Worm (Caenorhabditis elegans) whole organism, L1 larva: ENCODE data around the gene zhit-1.
A peak's percentile ranks its signal among the peaks of the same experiment; 100 is the strongest.
"Not testable (repeated sequence)": the region's sequence is repeated elsewhere in the genome, so short reads cannot be mapped to it uniquely, and the experiment has no call there.

Source experiments
- C16A3.4 ChIP-seq: fragments of 150-350 bp; optimal IDR thresholded peaks from 2 replicates; lab custom pipeline; 2014; ENCODE audit warnings: missing biosample characterization, missing genetic modification characterization
- F16B12.6 ChIP-seq: fragments of 150-350 bp; optimal IDR thresholded peaks from 2 replicates; lab custom pipeline; 2014; ENCODE audit warnings: missing biosample characterization, missing genetic modification characterization
- Y116A8C.19 ChIP-seq: sonication (generic microtip); optimal IDR thresholded peaks from 2 replicates; lab custom pipeline; 2016; ENCODE audit warnings: missing compliant biosample characterization, missing genetic modification characterization, borderline replicate concordance
- alr-1 ChIP-seq: fragments of 200-800 bp; sonication (Bioruptor generic); optimal IDR thresholded peaks from 2 replicates; lab custom pipeline; 2018; ENCODE audit warnings: borderline replicate concordance, mild to moderate bottlenecking, missing genetic modification characterization, missing compliant biosample characterization
- aly-2 ChIP-seq: fragments of 150-350 bp; optimal IDR thresholded peaks from 2 replicates; lab custom pipeline; 2014; ENCODE audit warnings: missing biosample characterization, missing genetic modification characterization
- blmp-1 ChIP-seq: fragments of 150-350 bp; optimal IDR thresholded peaks from 2 replicates; lab custom pipeline; 2014; ENCODE audit warnings: missing biosample characterization, missing genetic modification characterization
- ceh-82 ChIP-seq, 3 experiments: fragments of 150-350 bp in 1 of 3; sonication (generic microtip) in 2 of 3; optimal IDR thresholded peaks; 2 replicates each; lab custom pipeline; 2014 to 2017; ENCODE audit warnings: missing biosample characterization in 3 of 3, missing genetic modification characterization in 3 of 3
- dpl-1 ChIP-seq, 3 experiments: fragments of 150-350 bp in 2 of 3; sonication (generic microtip) in 1 of 3; optimal IDR thresholded peaks; 2 replicates each; lab custom pipeline; 2014 to 2017; ENCODE audit warnings: missing biosample characterization in 3 of 3, missing genetic modification characterization in 3 of 3, missing genetic modification reagents in 3 of 3
- dsc-1 ChIP-seq: sonication (generic microtip); optimal IDR thresholded peaks from 2 replicates; lab custom pipeline; 2016; ENCODE audit warnings: mild to moderate bottlenecking, missing genetic modification characterization, missing compliant biosample characterization
- efl-1 ChIP-seq, 4 experiments: fragments of 150-350 bp; optimal IDR thresholded peaks in 3 of 4; peaks in 1 of 4; 1 replicate in 1 of 4; 2 replicates in 3 of 4; lab custom pipeline; 2014; ENCODE audit warnings: missing biosample characterization in 2 of 4, missing genetic modification characterization in 2 of 4, missing genetic modification reagents in 2 of 4
- elt-3 ChIP-seq, 6 experiments: fragments of 150-350 bp in 1 of 6; sonication (generic microtip); optimal IDR thresholded peaks; 2 replicates each; lab custom pipeline; 2017 to 2018; ENCODE audit warnings: missing biosample characterization in 6 of 6, missing genetic modification characterization in 6 of 6, inconsistent platforms in 1 of 6
- fkh-10 ChIP-seq: sonication (generic microtip); optimal IDR thresholded peaks from 2 replicates; lab custom pipeline; 2017; ENCODE audit warnings: missing biosample characterization, missing genetic modification reagents, missing genetic modification characterization
- irx-1 ChIP-seq: sonication (generic microtip); optimal IDR thresholded peaks from 2 replicates; lab custom pipeline; 2016; ENCODE audit warnings: missing genetic modification characterization, missing compliant biosample characterization
- isw-1 ChIP-seq: fragments of 200-800 bp; sonication (Bioruptor generic); IDR thresholded peaks from 2 replicates; pipeline ENCODE4 v1.3.6; 2022; ENCODE audit warnings: missing genetic modification characterization, missing compliant biosample characterization
- lin-13 ChIP-seq: fragments of 150-350 bp; optimal IDR thresholded peaks from 2 replicates; lab custom pipeline; 2014; ENCODE audit warnings: missing biosample characterization, missing genetic modification reagents, missing genetic modification characterization
- lin-15B ChIP-seq: fragments of 150-350 bp; sonication (generic microtip); optimal IDR thresholded peaks from 3 replicates; lab custom pipeline; 2014; ENCODE audit warnings: missing biosample characterization, missing genetic modification characterization
- lin-35 ChIP-seq, 2 experiments: fragments of 150-350 bp; optimal IDR thresholded peaks; 2 replicates each; lab custom pipeline; 2014; ENCODE audit warnings: missing biosample characterization in 2 of 2, missing genetic modification characterization in 2 of 2, missing genetic modification reagents in 2 of 2
- lsy-2 ChIP-seq, 2 experiments: fragments of 150-350 bp; optimal IDR thresholded peaks; 2 replicates each; lab custom pipeline; 2014; ENCODE audit warnings: missing biosample characterization in 2 of 2, missing genetic modification characterization in 2 of 2
- mep-1 ChIP-seq: fragments of 150-350 bp; optimal IDR thresholded peaks from 2 replicates; lab custom pipeline; 2014; ENCODE audit warnings: missing biosample characterization, missing genetic modification characterization
- nhr-12 ChIP-seq: sonication (generic microtip); optimal IDR thresholded peaks from 2 replicates; lab custom pipeline; 2017; ENCODE audit warnings: missing biosample characterization, missing genetic modification characterization
- nhr-19 ChIP-seq: fragments of 200-800 bp; sonication (Bioruptor generic); conservative IDR thresholded peaks from 2 replicates; pipeline ENCODE4 v1.3.6; 2022; ENCODE audit warnings: missing genetic modification characterization, missing compliant biosample characterization
- nhr-20 ChIP-seq: sonication (generic microtip); optimal IDR thresholded peaks from 2 replicates; lab custom pipeline; 2016; ENCODE audit warnings: mild to moderate bottlenecking, missing genetic modification characterization, missing compliant biosample characterization
- nhr-47 ChIP-seq: sonication (generic microtip); optimal IDR thresholded peaks from 2 replicates; lab custom pipeline; 2016; ENCODE audit warnings: mild to moderate bottlenecking, missing genetic modification characterization, moderate library complexity, missing compliant biosample characterization
- nhr-71 ChIP-seq: sonication (generic microtip); optimal IDR thresholded peaks from 2 replicates; lab custom pipeline; 2016; ENCODE audit warnings: mild to moderate bottlenecking, missing genetic modification characterization, moderate library complexity, missing compliant biosample characterization
- nhr-84 ChIP-seq: sonication (generic microtip); optimal IDR thresholded peaks from 2 replicates; lab custom pipeline; 2017; ENCODE audit warnings: missing biosample characterization, missing genetic modification characterization
- nhr-85 ChIP-seq: sonication (generic microtip); peaks from one replicate; lab custom pipeline; 2016; ENCODE audit warnings: missing genetic modification characterization, inconsistent platforms, missing compliant biosample characterization
- nhr-90 ChIP-seq: sonication (generic microtip); optimal IDR thresholded peaks from 2 replicates; lab custom pipeline; 2016; ENCODE audit warnings: mild to moderate bottlenecking, missing genetic modification characterization, missing compliant biosample characterization; ENCODE audit not compliant: poor library complexity
- pqm-1 ChIP-seq: sonication (generic microtip); optimal IDR thresholded peaks from 3 replicates; lab custom pipeline; 2017; ENCODE audit warnings: missing biosample characterization, missing genetic modification characterization
- rnt-1 ChIP-seq: sonication (generic microtip); optimal IDR thresholded peaks from 2 replicates; lab custom pipeline; 2016; ENCODE audit warnings: mild to moderate bottlenecking, missing genetic modification characterization, moderate library complexity, missing compliant biosample characterization
- skn-1 ChIP-seq: fragments of 150-350 bp; optimal IDR thresholded peaks from 2 replicates; lab custom pipeline; 2014; ENCODE audit warnings: missing biosample characterization, missing genetic modification characterization
- snpc-4 ChIP-seq: fragments of 150-350 bp; optimal IDR thresholded peaks from 2 replicates; lab custom pipeline; 2014; ENCODE audit warnings: missing biosample characterization, missing genetic modification characterization
- snu-23 ChIP-seq: sonication (generic microtip); optimal IDR thresholded peaks from 2 replicates; lab custom pipeline; 2016; ENCODE audit warnings: missing genetic modification characterization, missing compliant biosample characterization
- unc-130 ChIP-seq: fragments of 150-350 bp; optimal IDR thresholded peaks from 2 replicates; lab custom pipeline; 2017; ENCODE audit warnings: missing biosample characterization, missing genetic modification characterization, inconsistent platforms
- unc-98 ChIP-seq: fragments of 200-800 bp; sonication (Bioruptor generic); IDR thresholded peaks from 2 replicates; pipeline ENCODE4 v1.3.6; 2022; ENCODE audit warnings: missing genetic modification characterization, missing compliant biosample characterization
- xbp-1 ChIP-seq: sonication (generic microtip); optimal IDR thresholded peaks from 2 replicates; lab custom pipeline; 2016; ENCODE audit warnings: missing genetic modification characterization, missing compliant biosample characterization
- ztf-4 ChIP-seq: fragments of 150-350 bp; optimal IDR thresholded peaks from 2 replicates; lab custom pipeline; 2014; ENCODE audit warnings: missing biosample characterization, missing genetic modification characterization

Gene zhit-1

DNA sequence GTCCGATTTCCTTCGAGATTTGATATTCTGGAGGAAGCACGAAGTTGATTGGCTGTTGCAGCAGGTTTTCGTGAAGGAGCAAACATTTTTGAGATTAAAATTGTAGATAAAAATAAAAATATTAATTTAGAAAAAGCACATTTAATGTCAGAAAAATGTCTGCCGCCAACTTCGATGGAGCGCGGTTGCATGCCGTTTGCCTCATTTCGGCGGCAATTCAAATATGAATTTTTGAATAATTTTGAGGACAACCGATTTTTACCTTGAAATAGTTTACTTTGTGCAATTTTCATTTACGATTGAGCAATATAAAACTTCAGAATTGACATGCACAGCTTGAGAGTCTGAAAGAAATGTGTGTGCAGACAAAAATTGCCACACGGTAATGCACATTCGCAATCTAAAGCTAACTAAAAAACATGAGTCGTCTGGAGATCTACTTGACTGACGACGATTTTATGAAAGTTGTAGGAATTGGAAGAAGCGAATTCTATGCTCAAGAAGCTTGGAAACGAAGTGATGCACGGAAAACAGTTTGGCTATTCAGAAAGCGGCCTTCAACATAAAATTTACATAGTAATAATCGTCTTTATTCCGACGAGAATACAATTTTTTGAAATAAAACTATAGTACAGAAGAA lies at the start of gene zhit-1:
TSS of gene zhit-1 (minus strand) at position 161 of the 640 bp plus-strand sequence.
- TF ChIP-seq rnt-1 (tag; lab: Kevin White, UChicago) (peak; percentile 24), nhr-20 (peak; percentile 1), irx-1 (tag; lab: Kevin White, UChicago) (no peak), nhr-85 (tag; lab: Kevin White, UChicago) (peak; percentile 30), alr-1 (tag; lab: Kevin White, UChicago) (peak; percentile 85), nhr-19 (0 out of 2 replicates have a peak, but pooled peaks have one; percentile 6), F16B12.6 (tag; lab: Kevin White, UChicago) (peak; percentile 50), dpl-1 (GFP tag; optimal IDR thresholded peaks at IDR 0.05; lab: Kevin White, UChicago) (peak; percentile 85 to 92 (median 89)), skn-1 (tag; lab: Kevin White, UChicago) (peak; percentile 36), elt-3 (tag; optimal IDR thresholded peaks at IDR 0.05; lab: Kevin White, UChicago) (no peak), snu-23 (peak; percentile 29), C16A3.4 (tag; lab: Kevin White, UChicago) (peak; percentile 23), nhr-71 (tag; lab: Kevin White, UChicago) (peak; percentile 47), isw-1 (peak; percentile 29; the same call in 1 of the 2 replicates), unc-130 (tag; lab: Kevin White, UChicago) (peak; percentile 61), efl-1 (optimal IDR thresholded peaks at IDR 0.05; lab: Kevin White, UChicago) (peak; percentile 92), efl-1 (GFP tag; optimal IDR thresholded peaks at IDR 0.05 in 1 of 2; lab: Kevin White, UChicago) (peak; percentile 92 to 99), dsc-1 (tag; lab: Kevin White, UChicago) (no peak), ceh-82 (tag; optimal IDR thresholded peaks at IDR 0.05; lab: Kevin White, UChicago) (peak in 1 of 3 experiments; percentile 13), nhr-47 (peak; percentile 52), xbp-1 (tag; lab: Kevin White, UChicago) (peak; percentile 15), blmp-1 (tag; lab: Kevin White, UChicago) (peak; percentile 4), lsy-2 (tag; optimal IDR thresholded peaks at IDR 0.05; lab: Kevin White, UChicago) (peak; percentile 21 to 70), nhr-90 (tag; lab: Kevin White, UChicago) (peak; percentile 37), aly-2 (tag; lab: Kevin White, UChicago) (no peak), lin-13 (no peak), ztf-4 (tag; lab: Kevin White, UChicago) (no peak), lin-15B (tag; lab: Kevin White, UChicago) (no peak), pqm-1 (tag; lab: Kevin White, UChicago) (no peak), snpc-4 (tag; lab: Kevin White, UChicago) (peak; percentile 68), lin-35 (GFP tag; optimal IDR thresholded peaks at IDR 0.05; lab: Kevin White, UChicago) (peak; percentile 94 to 97), nhr-84 (tag; lab: Kevin White, UChicago) (no peak), mep-1 (tag; lab: Kevin White, UChicago) (peak; percentile 35)
- TF ChIP-seq, all 84 proteins: peak for 23

DNA sequence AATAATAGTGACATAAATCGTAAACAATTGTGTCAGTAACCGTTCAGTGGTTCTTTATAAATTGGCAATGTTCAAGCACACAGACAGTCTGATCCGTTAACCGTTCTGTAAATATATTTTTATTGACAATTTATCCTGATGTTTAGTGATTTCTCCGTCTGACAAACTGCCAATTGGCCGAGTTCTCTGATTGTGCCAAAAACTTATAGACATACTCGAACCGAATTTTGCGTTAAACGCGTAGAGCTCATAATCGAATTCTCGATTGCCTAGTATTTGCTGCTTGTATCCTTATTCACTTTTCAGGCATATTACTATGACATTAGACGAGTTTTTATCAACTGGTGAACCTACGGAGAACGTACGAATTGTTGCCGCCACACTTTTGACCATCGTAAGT lies 47.8 kb upstream of the zhit-1 start, which contains the start of gene srx-117:
TSS of gene srx-117 (plus strand) at position 301 of the 400 bp plus-strand sequence.
- TF ChIP-seq nhr-47 (no peak), fkh-10 (GFP tag; lab: Kevin White, UChicago) (no peak), Y116A8C.19 (tag; lab: Kevin White, UChicago) (no peak), nhr-84 (tag; lab: Kevin White, UChicago) (no peak), blmp-1 (tag; lab: Kevin White, UChicago) (no peak), lin-35 (GFP tag; optimal IDR thresholded peaks at IDR 0.05; lab: Kevin White, UChicago) (no peak), nhr-12 (no peak)

- TF ChIP-seq efl-1 (optimal IDR thresholded peaks at IDR 0.05; lab: Kevin White, UChicago), result not testable (repeated sequence)
- TF ChIP-seq efl-1 (GFP tag; optimal IDR thresholded peaks at IDR 0.05 in 1 of 2; lab: Kevin White, UChicago), result peak; percentile 34 to 62
- peak; percentile 15; the same call in 1 of the 2 replicates for TF ChIP-seq unc-98 (GFP tag; lab: Robert Waterston, UW)
Measured at ce11 chrV:5640072-5640471, 43.7 kb upstream of the zhit-1 start.
